Fruit fly (Drosophila melanogaster) whole organism, embryonic: Measurements from ENCODE around the gene Use1.

Experiments used
- CG10431 ChIP-seq: fragments of 200-800 bp; sonication (Bioruptor generic); optimal IDR thresholded peaks from 3 replicates; lab custom pipeline; 2018; ENCODE audit warnings: missing biosample characterization, mild to moderate bottlenecking, missing genetic modification characterization
- CG11398 ChIP-seq: fragments of 200-800 bp; sonication (Bioruptor generic); optimal IDR thresholded peaks from 2 replicates; lab custom pipeline; 2016; ENCODE audit warnings: missing biosample characterization, missing genetic modification characterization
- CG11504 ChIP-seq: fragments of 200-800 bp; sonication (Bioruptor generic); optimal IDR thresholded peaks from 3 replicates; lab custom pipeline; 2019; ENCODE audit warnings: missing biosample characterization, mild to moderate bottlenecking, missing genetic modification characterization, moderate library complexity
- CG1233 ChIP-seq: fragments of 200-800 bp; sonication (Bioruptor generic); optimal IDR thresholded peaks from 4 replicates; lab custom pipeline; 2018; ENCODE audit warnings: missing biosample characterization, mild to moderate bottlenecking, missing genetic modification characterization
- CG13424 ChIP-seq: fragments of 200-800 bp; sonication (Bioruptor generic); optimal IDR thresholded peaks from 2 replicates; lab custom pipeline; 2019; ENCODE audit warnings: missing biosample characterization, mild to moderate bottlenecking, missing genetic modification characterization, moderate library complexity
- CG14860 ChIP-seq: fragments of 200-800 bp; sonication (Bioruptor generic); IDR thresholded peaks from 3 replicates; pipeline ENCODE4 v1.3.6; 2022; ENCODE audit warnings: missing biosample characterization, missing genetic modification characterization; ENCODE audit not compliant: partially characterized antibody
- CG15479 ChIP-seq: fragments of 200-800 bp; sonication (Bioruptor generic); optimal IDR thresholded peaks from 3 replicates; lab custom pipeline; 2019; ENCODE audit warnings: missing biosample characterization, mild to moderate bottlenecking, missing genetic modification characterization, moderate library complexity
- CG17912 ChIP-seq: fragments of 200-800 bp; sonication (Bioruptor generic); optimal IDR thresholded peaks from 2 replicates; lab custom pipeline; 2018; ENCODE audit warnings: missing biosample characterization, mild to moderate bottlenecking, missing genetic modification characterization
- CG2129 ChIP-seq: fragments of 200-800 bp; sonication (Bioruptor generic); IDR thresholded peaks from 2 replicates; pipeline ENCODE4 v1.3.6; 2022; ENCODE audit warnings: missing biosample characterization, missing genetic modification characterization; ENCODE audit not compliant: partially characterized antibody
- CG2199 ChIP-seq: fragments of 200-800 bp; sonication (Bioruptor generic); IDR thresholded peaks from 3 replicates; pipeline ENCODE4 v1.3.6; 2022; ENCODE audit warnings: missing biosample characterization, missing genetic modification characterization
- CG3065 ChIP-seq: fragments of 200-800 bp; sonication (Bioruptor generic); optimal IDR thresholded peaks from 2 replicates; lab custom pipeline; 2016; ENCODE audit warnings: missing biosample characterization, missing genetic modification characterization
- CG3995 ChIP-seq: fragments of 200-800 bp; sonication (Bioruptor generic); optimal IDR thresholded peaks from 3 replicates; lab custom pipeline; 2016; ENCODE audit warnings: missing biosample characterization, missing genetic modification characterization
- CG5180 ChIP-seq: fragments of 200-800 bp; sonication (Bioruptor generic); optimal IDR thresholded peaks from 3 replicates; lab custom pipeline; 2017; ENCODE audit warnings: missing biosample characterization, missing genetic modification characterization, mild to moderate bottlenecking, moderate library complexity, missing genetic modification reagents
- CG6689 ChIP-seq: fragments of 200-800 bp; sonication (Bioruptor generic); IDR thresholded peaks from 2 replicates; pipeline ENCODE4 v1.3.6; 2022; ENCODE audit warnings: missing biosample characterization, missing genetic modification characterization
- CG8478 ChIP-seq: fragments of >200 bp; optimal IDR thresholded peaks from 2 replicates; lab custom pipeline; 2018
- Deaf1 ChIP-seq: fragments of 200-800 bp; optimal IDR thresholded peaks from 3 replicates; lab custom pipeline; 2019; ENCODE audit warnings: missing biosample characterization, mild to moderate bottlenecking, missing genetic modification characterization, moderate library complexity
- Doc2 ChIP-seq: fragments of 200-800 bp; sonication (Bioruptor generic); IDR thresholded peaks from 2 replicates; pipeline ENCODE4 v1.3.6; 2022; ENCODE audit warnings: missing biosample characterization, missing genetic modification characterization
- Elba2 ChIP-seq: fragments of 200-800 bp; sonication (Bioruptor generic); optimal IDR thresholded peaks from 3 replicates; lab custom pipeline; 2016; ENCODE audit warnings: missing biosample characterization, missing genetic modification characterization
- Fer2 ChIP-seq: fragments of 200-800 bp; sonication (Bioruptor generic); optimal IDR thresholded peaks from 2 replicates; lab custom pipeline; 2018; ENCODE audit warnings: missing biosample characterization, mild to moderate bottlenecking, missing genetic modification characterization, moderate library complexity
- Hr39 ChIP-seq: fragments of >200 bp; optimal IDR thresholded peaks from 2 replicates; lab custom pipeline; 2017
- Hr78 ChIP-seq, 2 experiments: fragments of 200-800 bp in 1 of 2; fragments of >200 bp in 1 of 2; sonication (Bioruptor generic) in 1 of 2; optimal IDR thresholded peaks; 2 replicates each; lab custom pipeline; 2017 to 2019; ENCODE audit warnings: missing biosample characterization in 2 of 2, missing genetic modification characterization in 2 of 2, mild to moderate bottlenecking in 1 of 2, moderate library complexity in 1 of 2
- Mad ChIP-seq: fragments of 200-800 bp; sonication (Bioruptor generic); optimal IDR thresholded peaks from 2 replicates; lab custom pipeline; 2016; ENCODE audit warnings: missing biosample characterization, missing genetic modification characterization
- NfI ChIP-seq: fragments of 200-800 bp; sonication (Bioruptor generic); optimal IDR thresholded peaks from 3 replicates; lab custom pipeline; 2018; ENCODE audit warnings: missing biosample characterization, mild to moderate bottlenecking, missing genetic modification characterization, moderate library complexity
- Opbp ChIP-seq: fragments of 200-800 bp; sonication (Bioruptor generic); IDR thresholded peaks from 3 replicates; pipeline ENCODE4 v1.3.6; 2022; ENCODE audit warnings: missing biosample characterization, missing genetic modification characterization; ENCODE audit not compliant: partially characterized antibody
- Optix ChIP-seq: fragments of 200-800 bp; sonication (Bioruptor generic); IDR thresholded peaks from 3 replicates; pipeline ENCODE4 v1.3.6; 2022; ENCODE audit warnings: missing biosample characterization, missing genetic modification characterization
- Rx ChIP-seq: fragments of 200-800 bp; sonication (Bioruptor generic); IDR thresholded peaks from 2 replicates; pipeline ENCODE4 v1.3.6; 2022; ENCODE audit warnings: missing biosample characterization, missing genetic modification characterization
- Sox102F ChIP-seq: fragments of 200-800 bp; sonication (Bioruptor generic); optimal IDR thresholded peaks from 2 replicates; lab custom pipeline; 2018; ENCODE audit warnings: missing biosample characterization, mild to moderate bottlenecking, missing genetic modification characterization, moderate library complexity
- Stat92E ChIP-seq, 3 experiments: fragments of >200 bp in 2 of 3; fragments of 200-800 bp in 1 of 3; sonication (Bioruptor generic) in 1 of 3; optimal IDR thresholded peaks; 2 replicates each; lab custom pipeline; 2017 to 2019; ENCODE audit warnings: missing biosample characterization in 3 of 3, missing genetic modification characterization in 3 of 3, mild to moderate bottlenecking in 1 of 3, moderate library complexity in 1 of 3
- Xbp1 ChIP-seq: fragments of 200-800 bp; sonication (Bioruptor generic); optimal IDR thresholded peaks from 3 replicates; lab custom pipeline; 2016; ENCODE audit warnings: missing biosample characterization, mild to moderate bottlenecking, missing genetic modification characterization
- ab ChIP-seq: fragments of 200-800 bp; sonication (Bioruptor generic); optimal IDR thresholded peaks from 2 replicates; lab custom pipeline; 2016; ENCODE audit warnings: missing biosample characterization, missing genetic modification characterization
- ara ChIP-seq: fragments of 200-800 bp; sonication (Bioruptor generic); IDR thresholded peaks from 2 replicates; pipeline ENCODE4 v1.3.6; 2022; ENCODE audit warnings: missing biosample characterization, missing genetic modification characterization
- ash1 ChIP-seq: fragments of 200-800 bp; sonication (Bioruptor generic); optimal IDR thresholded peaks from 2 replicates; lab custom pipeline; 2018; ENCODE audit warnings: missing biosample characterization, mild to moderate bottlenecking, missing genetic modification characterization
- bcd ChIP-seq: fragments of 200-800 bp; sonication (Bioruptor generic); optimal IDR thresholded peaks from 2 replicates; lab custom pipeline; 2017; ENCODE audit warnings: missing biosample characterization, mild to moderate bottlenecking, missing genetic modification characterization
- br ChIP-seq: fragments of >200 bp; optimal IDR thresholded peaks from 2 replicates; lab custom pipeline; 2017
- chn ChIP-seq: fragments of 200-800 bp; sonication (Bioruptor generic); optimal IDR thresholded peaks from 2 replicates; lab custom pipeline; 2016; ENCODE audit warnings: missing biosample characterization, missing genetic modification characterization
- crol ChIP-seq: fragments of 200-800 bp; sonication (Bioruptor generic); IDR thresholded peaks from 2 replicates; pipeline ENCODE4 v1.3.6; 2022; ENCODE audit warnings: missing biosample characterization, missing genetic modification characterization
- dan ChIP-seq: fragments of 200-800 bp; sonication (Bioruptor generic); IDR thresholded peaks from 2 replicates; pipeline ENCODE4 v1.3.6; 2022; ENCODE audit warnings: missing biosample characterization, missing genetic modification characterization
- disco-r ChIP-seq: fragments of 200-800 bp; sonication (Bioruptor generic); optimal IDR thresholded peaks from 2 replicates; lab custom pipeline; 2016; ENCODE audit warnings: missing biosample characterization, missing genetic modification characterization
- fd102C ChIP-seq: fragments of 200-800 bp; sonication (Bioruptor generic); optimal IDR thresholded peaks from 2 replicates; lab custom pipeline; 2018; ENCODE audit warnings: missing biosample characterization, mild to moderate bottlenecking, missing genetic modification characterization, moderate library complexity
- grau ChIP-seq: fragments of 200-800 bp; optimal IDR thresholded peaks from 3 replicates; lab custom pipeline; 2019; ENCODE audit warnings: missing biosample characterization, mild to moderate bottlenecking, missing genetic modification characterization, moderate library complexity
- jumu ChIP-seq: fragments of 200-800 bp; sonication (Bioruptor generic); optimal IDR thresholded peaks from 3 replicates; lab custom pipeline; 2016; ENCODE audit warnings: missing biosample characterization, missing genetic modification characterization
- lab ChIP-seq: fragments of 200-800 bp; sonication (Bioruptor generic); optimal IDR thresholded peaks from 3 replicates; lab custom pipeline; 2017; ENCODE audit warnings: missing biosample characterization, missing genetic modification characterization, mild to moderate bottlenecking, moderate library complexity, missing genetic modification reagents
- mirr ChIP-seq: fragments of 200-800 bp; sonication (Bioruptor generic); optimal IDR thresholded peaks from 3 replicates; lab custom pipeline; 2018; ENCODE audit warnings: missing biosample characterization, mild to moderate bottlenecking, missing genetic modification characterization
- org-1 ChIP-seq: fragments of 200-800 bp; sonication (Bioruptor generic); optimal IDR thresholded peaks from 2 replicates; lab custom pipeline; 2017; ENCODE audit warnings: missing biosample characterization, missing genetic modification characterization
- pho ChIP-seq: fragments of 200-800 bp; sonication (Bioruptor generic); optimal IDR thresholded peaks from 2 replicates; lab custom pipeline; 2016; ENCODE audit warnings: missing biosample characterization, missing genetic modification characterization
- slbo ChIP-seq: fragments of 200-800 bp; sonication (Bioruptor generic); IDR thresholded peaks from 2 replicates; pipeline ENCODE4 v1.3.6; 2022; ENCODE audit warnings: missing biosample characterization, missing genetic modification characterization
- unc-4 ChIP-seq: fragments of 200-800 bp; sonication (Bioruptor generic); IDR thresholded peaks from 2 replicates; pipeline ENCODE4 v1.3.6; 2022; ENCODE audit warnings: missing biosample characterization, missing genetic modification characterization; ENCODE audit not compliant: partially characterized antibody
- usp ChIP-seq: fragments of >200 bp; optimal IDR thresholded peaks from 2 replicates; lab custom pipeline; 2017; ENCODE audit warnings: missing biosample characterization, missing genetic modification characterization
- vvl ChIP-seq: fragments of 200-800 bp; sonication (Bioruptor generic); IDR thresholded peaks from 2 replicates; pipeline ENCODE4 v1.3.6; 2022; ENCODE audit warnings: missing biosample characterization, missing genetic modification characterization

Use1 gene

dm6 chr3L:9128700-9129582, 8.0 kb downstream of the Use1 start (continued):
- peak; percentile 39 for TF ChIP-seq lab (GFP tag; lab: Kevin White, UChicago)
- no peak for TF ChIP-seq Rx
- TF ChIP-seq org-1 (GFP tag; lab: Kevin White, UChicago) = peak; percentile 68
- 0 out of 3 replicates have a peak, but pooled peaks have one; percentile 54 for TF ChIP-seq CG2199
- TF ChIP-seq br (lab: Kevin White, UChicago) = no peak
- TF ChIP-seq Hr78 (GFP tag; optimal IDR thresholded peaks at IDR 0.05; lab: Kevin White, UChicago) = peak in 1 of 2 experiments; percentile 44
- TF ChIP-seq Xbp1 (GFP tag; lab: Kevin White, UChicago) = peak; percentile 70
- TF ChIP-seq Hr39 (lab: Kevin White, UChicago) = no peak
- TF ChIP-seq CG14860 (GFP tag; lab: Robert Waterston, UW) = no peak
- no peak for TF ChIP-seq jumu (GFP tag; lab: Kevin White, UChicago)
- TF ChIP-seq CG17912 (GFP tag; lab: Kevin White, UChicago) = peak; percentile 10
- peak; percentile 44 for TF ChIP-seq CG3065 (GFP tag; lab: Kevin White, UChicago)
- no peak for TF ChIP-seq ara (GFP tag; lab: Robert Waterston, UW)
- TF ChIP-seq Opbp (GFP tag; lab: Robert Waterston, UW) = 0 out of 3 replicates have a peak, but pooled peaks have one; percentile 36
- TF ChIP-seq bcd (GFP tag; lab: Kevin White, UChicago) = peak; percentile 59
- TF ChIP-seq CG5180 (GFP tag; lab: Kevin White, UChicago) = peak; percentile 41
- peak; percentile 6 for TF ChIP-seq CG11398 (GFP tag; lab: Kevin White, UChicago)
- no peak for TF ChIP-seq usp (GFP tag; lab: Kevin White, UChicago)
- TF ChIP-seq CG3995 (GFP tag; lab: Kevin White, UChicago) = no peak
- peak; percentile 80 for TF ChIP-seq CG13424 (tag; lab: Kevin White, UChicago)
- TF ChIP-seq disco-r (GFP tag; lab: Kevin White, UChicago) = no peak
- peak; percentile 53 for TF ChIP-seq NfI (GFP tag; lab: Kevin White, UChicago)
- TF ChIP-seq vvl (GFP tag; lab: Robert Waterston, UW) = 0 out of 2 replicates have a peak, but pooled peaks have one; percentile 31
- no peak for TF ChIP-seq mirr (GFP tag; lab: Kevin White, UChicago)
- TF ChIP-seq CG2129 (GFP tag; lab: Robert Waterston, UW) = no peak
- TF ChIP-seq fd102C = no peak
- TF ChIP-seq Sox102F (GFP tag; lab: Kevin White, UChicago) = peak; percentile 81
- no peak for TF ChIP-seq Elba2 (GFP tag; lab: Kevin White, UChicago)
- TF ChIP-seq Stat92E (GFP tag; optimal IDR thresholded peaks at IDR 0.05; lab: Kevin White, UChicago) = peak in 1 of 3 experiments; percentile 26
- no peak for TF ChIP-seq Mad (GFP tag; lab: Kevin White, UChicago)
- TF ChIP-seq CG6689 (GFP tag; lab: Robert Waterston, UW) = 0 out of 2 replicates have a peak, but pooled peaks have one; percentile 30
- TF ChIP-seq slbo = 0 out of 2 replicates have a peak, but pooled peaks have one; percentile 44
- no peak for TF ChIP-seq dan (GFP tag; lab: Robert Waterston, UW)
- peak; percentile 67 for TF ChIP-seq Deaf1
- peak; percentile 12 for TF ChIP-seq CG10431
- TF ChIP-seq unc-4 = no peak
- no peak for TF ChIP-seq CG15479 (GFP tag; lab: Kevin White, UChicago)
- TF ChIP-seq grau = peak; percentile 80
- TF ChIP-seq ab = no peak
- TF ChIP-seq Optix (GFP tag; lab: Robert Waterston, UW) = no peak
- TF ChIP-seq CG8478 = no peak
- no peak for TF ChIP-seq pho (GFP tag; lab: Kevin White, UChicago)
- no peak for TF ChIP-seq ash1 (GFP tag; lab: Kevin White, UChicago)
- peak; percentile 51 for TF ChIP-seq CG1233 (GFP tag; lab: Kevin White, UChicago)
- no peak for TF ChIP-seq chn
- no peak for TF ChIP-seq Doc2
- no peak for TF ChIP-seq Fer2
- peak; percentile 81 for TF ChIP-seq CG11504 (tag; lab: Kevin White, UChicago)
- TF ChIP-seq crol = peak; percentile 83
